ENCODE assay signal across 4 fruit fly cellular contexts in the genomic region with DNA sequence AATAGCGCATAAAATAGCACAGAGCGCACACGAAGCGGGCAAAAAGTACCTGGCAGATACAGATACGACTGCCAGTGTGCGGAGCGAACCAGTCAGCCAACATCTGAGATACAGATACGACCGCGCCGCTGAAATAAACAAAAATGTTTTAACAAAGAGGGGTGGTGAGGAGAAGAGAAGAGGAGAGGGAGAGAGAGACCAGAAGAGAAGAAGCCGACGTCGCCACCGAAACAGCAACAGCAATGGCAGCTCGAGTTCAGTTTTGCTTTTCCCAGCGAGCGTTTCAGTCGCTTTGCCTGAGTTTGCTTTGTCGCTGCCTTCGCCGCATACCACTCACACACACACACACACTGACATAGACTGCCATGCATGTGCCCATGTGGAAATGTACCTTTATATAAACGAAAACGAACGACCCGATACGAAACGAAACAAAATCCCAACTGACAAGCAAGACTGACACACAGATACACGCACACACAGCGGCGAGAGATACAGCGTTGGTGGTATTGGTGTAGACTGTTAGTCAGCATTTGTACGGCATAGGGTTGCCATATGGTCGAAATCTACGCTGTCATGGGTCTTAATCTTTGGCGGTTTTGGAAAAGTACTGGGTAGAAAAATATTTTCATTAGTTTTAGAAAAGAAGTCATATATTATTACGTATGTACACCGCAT.
TF ChIP-seq lines count a peak whose summit lies in the region.

No protein-coding gene starts in this region.

TF ChIP-seq in whole organism, adult, 20 proteins besides CTCF, POLR2A, EP300 and RAD21 (continued from another document):
- peak; percentile 84 for TF ChIP-seq tj (GFP tag; optimal IDR thresholded peaks at IDR 0.05; lab: Kevin White, UChicago)
- no peak for TF ChIP-seq Crg-1 (GFP tag; optimal IDR thresholded peaks at IDR 0.05; lab: Kevin White, UChicago)
- TF ChIP-seq cic (GFP tag; optimal IDR thresholded peaks at IDR 0.05; lab: Kevin White, UChicago) = peak; percentile 96
- peak; percentile 79 for TF ChIP-seq bab1 (GFP tag; optimal IDR thresholded peaks at IDR 0.05; lab: Kevin White, UChicago)

TF ChIP-seq in whole organism, embryonic, 481 proteins besides CTCF, POLR2A, EP300 and RAD21 (continued from another document and continues in another):
- TF ChIP-seq stwl (tag; optimal IDR thresholded peaks at IDR 0.05; lab: Kevin White, UChicago) (peak; percentile 63), grn (GFP tag; optimal IDR thresholded peaks at IDR 0.05; lab: Kevin White, UChicago) (peak; percentile 61), CG11085 (GFP tag; IDR thresholded peaks at IDR 0.05; lab: Robert Waterston, UW) (no peak), HmgD (GFP tag; optimal IDR thresholded peaks at IDR 0.05; lab: Kevin White, UChicago) (peak; percentile 17), stc (GFP tag; IDR thresholded peaks at IDR 0.05; lab: Robert Waterston, UW) (no peak), Kr (GFP tag; optimal IDR thresholded peaks at IDR 0.05; lab: Kevin White, UChicago) (peak; percentile 53), bowl (GFP tag; IDR thresholded peaks at IDR 0.05; lab: Robert Waterston, UW) (no peak), CG32772 (GFP tag; IDR thresholded peaks at IDR 0.05; lab: Robert Waterston, UW) (no peak), CG8281 (tag; optimal IDR thresholded peaks at IDR 0.05; lab: Kevin White, UChicago) (no peak), CG8290 (GFP tag; optimal IDR thresholded peaks at IDR 0.05; lab: Kevin White, UChicago) (peak; percentile 45), CG8290 (tag; optimal IDR thresholded peaks at IDR 0.05; lab: Kevin White, UChicago) (peak; percentile 22 to 90), gce (GFP tag; IDR thresholded peaks at IDR 0.05; lab: Robert Waterston, UW) (no peak), lmd (GFP tag; IDR thresholded peaks at IDR 0.05; lab: Robert Waterston, UW) (no peak), CG18476 (GFP tag; optimal IDR thresholded peaks at IDR 0.05; lab: Kevin White, UChicago) (no peak), CG7357 (GFP tag; IDR thresholded peaks at IDR 0.05; lab: Robert Waterston, UW) (0 out of 3 replicates have a peak, but pooled peaks have one; percentile 16), CG1832 (GFP tag; optimal IDR thresholded peaks at IDR 0.05; lab: Kevin White, UChicago) (peak; percentile 17), D19B (GFP tag; optimal IDR thresholded peaks at IDR 0.05; lab: Kevin White, UChicago) (peak; percentile 57), dati (GFP tag; IDR thresholded peaks at IDR 0.05; lab: Robert Waterston, UW) (no peak), kay (GFP tag; optimal IDR thresholded peaks at IDR 0.05; lab: Kevin White, UChicago) (peak; percentile 78), CG18262 (tag; optimal IDR thresholded peaks at IDR 0.05; lab: Kevin White, UChicago) (peak; percentile 87), CG3163 (GFP tag; optimal IDR thresholded peaks at IDR 0.05; lab: Kevin White, UChicago) (peak; percentile 78), tll (GFP tag; optimal IDR thresholded peaks at IDR 0.05; lab: Kevin White, UChicago) (no peak), CG30403 (GFP tag; optimal IDR thresholded peaks at IDR 0.05; lab: Kevin White, UChicago) (no peak), sim (GFP tag; IDR thresholded peaks at IDR 0.05; lab: Robert Waterston, UW) (no peak), CG12236 (GFP tag; optimal IDR thresholded peaks at IDR 0.05; lab: Kevin White, UChicago) (no peak), CG6791 (GFP tag; IDR thresholded peaks at IDR 0.05; lab: Robert Waterston, UW; ENCODE audit: partially characterized antibody) (no peak), hb (GFP tag; IDR thresholded peaks at IDR 0.05; lab: Robert Waterston, UW; ENCODE audit: partially characterized antibody) (no peak), CG2120 (GFP tag; optimal IDR thresholded peaks at IDR 0.05; lab: Kevin White, UChicago) (peak; percentile 56), jigr1 (GFP tag; IDR thresholded peaks at IDR 0.05; lab: Robert Waterston, UW) (no peak), psq (GFP tag; optimal IDR thresholded peaks at IDR 0.05; lab: Kevin White, UChicago) (peak; percentile 89), bbx (GFP tag; IDR thresholded peaks at IDR 0.05; lab: Robert Waterston, UW; ENCODE audit: partially characterized antibody) (no peak), br (optimal IDR thresholded peaks at IDR 0.05; lab: Kevin White, UChicago) (no peak), CG15601 (tag; optimal IDR thresholded peaks at IDR 0.05; lab: Kevin White, UChicago) (no peak), gcm (GFP tag; optimal IDR thresholded peaks at IDR 0.05; lab: Kevin White, UChicago) (peak; percentile 32), lola (GFP tag; optimal IDR thresholded peaks at IDR 0.05; lab: Kevin White, UChicago) (peak in 1 of 3 experiments; percentile 41), CG12659 (GFP tag; optimal IDR thresholded peaks at IDR 0.05; lab: Kevin White, UChicago) (peak; percentile 29), CG12942 (GFP tag; optimal IDR thresholded peaks at IDR 0.05; lab: Kevin White, UChicago) (no peak), wor (GFP tag; IDR thresholded peaks at IDR 0.05; lab: Robert Waterston, UW) (no peak), Blimp-1 (GFP tag; optimal IDR thresholded peaks at IDR 0.05; lab: Kevin White, UChicago) (peak; percentile 15), CG17612 (GFP tag; IDR thresholded peaks at IDR 0.05; lab: Robert Waterston, UW) (no peak)

TF ChIP-seq in whole organism, prepupa, 60 proteins besides CTCF, POLR2A, EP300 and RAD21 (continued from another document):
- no peak for TF ChIP-seq CG6163 (GFP tag; IDR thresholded peaks at IDR 0.05; lab: Robert Waterston, UW)
- peak; percentile 41 to 48 for TF ChIP-seq ss (GFP tag; optimal IDR thresholded peaks at IDR 0.05; lab: Kevin White, UChicago)
- peak; percentile 40 for TF ChIP-seq CG16779 (tag; optimal IDR thresholded peaks at IDR 0.05; lab: Kevin White, UChicago)
- peak; percentile 80 for TF ChIP-seq Sox14 (GFP tag; optimal IDR thresholded peaks at IDR 0.05; lab: Kevin White, UChicago)
- TF ChIP-seq Blimp-1 (GFP tag; optimal IDR thresholded peaks at IDR 0.05; lab: Kevin White, UChicago) = no peak
- TF ChIP-seq OdsH (GFP tag; optimal IDR thresholded peaks at IDR 0.05; lab: Kevin White, UChicago) = peak; percentile 50
- TF ChIP-seq spab (GFP tag; optimal IDR thresholded peaks at IDR 0.05; lab: Kevin White, UChicago) = no peak
- peak; percentile 56 for TF ChIP-seq Hr4 (GFP tag; optimal IDR thresholded peaks at IDR 0.05; lab: Kevin White, UChicago)
- no peak for TF ChIP-seq CG8119 (GFP tag; IDR thresholded peaks at IDR 0.05; lab: Robert Waterston, UW)
- TF ChIP-seq CG7368 (GFP tag; optimal IDR thresholded peaks at IDR 0.05; lab: Kevin White, UChicago) = no peak
- TF ChIP-seq Eip93F (GFP tag; optimal IDR thresholded peaks at IDR 0.05; lab: Kevin White, UChicago) = peak; percentile 69
- TF ChIP-seq CG8632 (GFP tag; optimal IDR thresholded peaks at IDR 0.05; lab: Kevin White, UChicago) = peak; percentile 28
- TF ChIP-seq CG10631 (GFP tag; optimal IDR thresholded peaks at IDR 0.05; lab: Kevin White, UChicago) = peak; percentile 33
- peak; percentile 12 for TF ChIP-seq CG3032 (tag; optimal IDR thresholded peaks at IDR 0.05; lab: Kevin White, UChicago)
- no peak for TF ChIP-seq Eip78C (GFP tag; lab: Kevin White, UChicago)
- TF ChIP-seq Met (GFP tag; optimal IDR thresholded peaks at IDR 0.05; lab: Kevin White, UChicago) = peak; percentile 45
- no peak for TF ChIP-seq Smox (GFP tag; optimal IDR thresholded peaks at IDR 0.05; lab: Kevin White, UChicago)
- peak; percentile 57 for TF ChIP-seq Sox15 (GFP tag; optimal IDR thresholded peaks at IDR 0.05; lab: Kevin White, UChicago)
- peak; percentile 54 for TF ChIP-seq Sox102F (GFP tag; optimal IDR thresholded peaks at IDR 0.05; lab: Kevin White, UChicago)
- peak; percentile 65 for TF ChIP-seq vri (GFP tag; optimal IDR thresholded peaks at IDR 0.05; lab: Kevin White, UChicago)
- peak; percentile 41 for TF ChIP-seq achi (GFP tag; optimal IDR thresholded peaks at IDR 0.05; lab: Kevin White, UChicago)
- TF ChIP-seq Hr39 (GFP tag; optimal IDR thresholded peaks at IDR 0.05; lab: Kevin White, UChicago) = peak; percentile 71
- peak; percentile 14 for TF ChIP-seq Eip75B (GFP tag; optimal IDR thresholded peaks at IDR 0.05; lab: Kevin White, UChicago)
- TF ChIP-seq CG1621 (tag; optimal IDR thresholded peaks at IDR 0.05; lab: Kevin White, UChicago) = peak; percentile 26
- no peak for TF ChIP-seq CG15336 (GFP tag; IDR thresholded peaks at IDR 0.05; lab: Robert Waterston, UW)
- TF ChIP-seq Gug (GFP tag; IDR thresholded peaks at IDR 0.05; lab: Robert Waterston, UW) = no peak
- peak; percentile 50 for TF ChIP-seq cyc (GFP tag; optimal IDR thresholded peaks at IDR 0.05; lab: Kevin White, UChicago)
- peak; percentile 15 for TF ChIP-seq Ets96B (tag; optimal IDR thresholded peaks at IDR 0.05; lab: Kevin White, UChicago)
- peak; percentile 66 for TF ChIP-seq CG31627 (GFP tag; optimal IDR thresholded peaks at IDR 0.05; lab: Kevin White, UChicago)
- no peak for TF ChIP-seq esn (GFP tag; optimal IDR thresholded peaks at IDR 0.05; lab: Kevin White, UChicago)
- TF ChIP-seq CG6792 (GFP tag; optimal IDR thresholded peaks at IDR 0.05; lab: Kevin White, UChicago) = peak; percentile 9
- TF ChIP-seq Hr38 (GFP tag; optimal IDR thresholded peaks at IDR 0.05; lab: Kevin White, UChicago) = no peak
- peak; percentile 56 for TF ChIP-seq lz (GFP tag; optimal IDR thresholded peaks at IDR 0.05; lab: Kevin White, UChicago)
- no peak for TF ChIP-seq eg (GFP tag; IDR thresholded peaks at IDR 0.05; lab: Robert Waterston, UW)
- no peak for TF ChIP-seq CG4318 (GFP tag; optimal IDR thresholded peaks at IDR 0.05; lab: Kevin White, UChicago)
- TF ChIP-seq fd59A (GFP tag; optimal IDR thresholded peaks at IDR 0.05; lab: Kevin White, UChicago) = peak; percentile 32
- TF ChIP-seq net (GFP tag; optimal IDR thresholded peaks at IDR 0.05; lab: Kevin White, UChicago) = no peak
- no peak for TF ChIP-seq dac (GFP tag; optimal IDR thresholded peaks at IDR 0.05; lab: Kevin White, UChicago)
- TF ChIP-seq topi (GFP tag; optimal IDR thresholded peaks at IDR 0.05; lab: Kevin White, UChicago) = peak; percentile 14
- TF ChIP-seq CG8319 (GFP tag; optimal IDR thresholded peaks at IDR 0.05; lab: Kevin White, UChicago) = peak; percentile 8
- no peak for TF ChIP-seq CG3919 (GFP tag; optimal IDR thresholded peaks at IDR 0.05; lab: Kevin White, UChicago)
- peak; percentile 32 for TF ChIP-seq CG10669 (GFP tag; optimal IDR thresholded peaks at IDR 0.05; lab: Kevin White, UChicago)
- no peak for TF ChIP-seq CG6276 (GFP tag; optimal IDR thresholded peaks at IDR 0.05; lab: Kevin White, UChicago)
TF ChIP-seq in whole organism, prepupa: peak in this region for 37.

TF ChIP-seq in whole organism, wandering third instar larva, 38 proteins besides CTCF, POLR2A, EP300 and RAD21 (continued from another document):
- TF ChIP-seq Rel (GFP tag; optimal IDR thresholded peaks at IDR 0.05; lab: Kevin White, UChicago) (no peak), Rel (tag; optimal IDR thresholded peaks at IDR 0.05; lab: Kevin White, UChicago) (peak; percentile 93), Jra (GFP tag; optimal IDR thresholded peaks at IDR 0.05; lab: Kevin White, UChicago) (peak; percentile 76), CG32264 (GFP tag; optimal IDR thresholded peaks at IDR 0.05; lab: Kevin White, UChicago) (peak; percentile 2), CrebA (GFP tag; optimal IDR thresholded peaks at IDR 0.05; lab: Kevin White, UChicago; ENCODE audit: borderline replicate concordance) (peak; percentile 90), fru (GFP tag; optimal IDR thresholded peaks at IDR 0.05; lab: Kevin White, UChicago) (peak; percentile 24), pan (optimal IDR thresholded peaks at IDR 0.05; lab: Kevin White, UChicago) (no peak), sv (GFP tag; optimal IDR thresholded peaks at IDR 0.05; lab: Kevin White, UChicago) (no peak), Hr83 (GFP tag; optimal IDR thresholded peaks at IDR 0.05; lab: Kevin White, UChicago; ENCODE audit: poor library complexity, severe bottlenecking) (peak; percentile 93), OdsH (GFP tag; optimal IDR thresholded peaks at IDR 0.05; lab: Kevin White, UChicago) (peak; percentile 20)
